Worm (Caenorhabditis elegans): Measurements from ENCODE around the gene cut-1.

The cut-1 gene

DNA sequence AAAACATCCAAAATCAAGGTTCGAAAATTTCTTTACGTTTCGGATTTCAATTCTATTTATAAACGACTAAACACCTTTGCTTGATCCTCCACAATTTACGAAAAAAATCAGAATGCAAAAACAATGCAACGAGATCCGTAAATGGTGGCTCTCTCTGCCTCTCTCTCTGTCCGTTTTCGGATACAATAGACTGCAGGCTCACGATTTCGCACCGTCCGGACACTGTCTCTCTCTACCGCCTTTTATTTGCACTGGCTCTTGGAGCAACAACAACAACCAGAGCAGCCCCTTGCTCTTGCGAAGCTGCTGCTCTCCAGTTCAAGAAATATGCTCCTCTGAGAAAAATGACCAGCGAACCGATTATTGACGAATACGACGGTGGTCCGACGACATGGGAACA lies 43.3 kb downstream of the cut-1 start, which contains the start of gene T24F1.7:
TSS of gene T24F1.7 (plus strand) at position 301 of the 400 bp plus-strand sequence.
- TF ChIP-seq nhr-232 (tag; optimal IDR thresholded peaks at IDR 0.05), result no peak
- no peak for TF ChIP-seq ttx-3 (tag; optimal IDR thresholded peaks at IDR 0.05)
- TF ChIP-seq pag-3 (tag; optimal IDR thresholded peaks at IDR 0.05; ENCODE audit: borderline replicate concordance), result no peak
- no peak for TF ChIP-seq nhr-11 (tag; optimal IDR thresholded peaks at IDR 0.05)
- TF ChIP-seq ets-4 (tag; optimal IDR thresholded peaks at IDR 0.05), result no peak
- TF ChIP-seq unc-55 (GFP tag; optimal IDR thresholded peaks at IDR 0.05), result no peak
- TF ChIP-seq ztf-16 (tag; optimal IDR thresholded peaks at IDR 0.05), result no peak
- no peak for TF ChIP-seq unc-42 (tag; optimal IDR thresholded peaks at IDR 0.05)
- no peak for TF ChIP-seq pha-4 (tag; optimal IDR thresholded peaks at IDR 0.05)

DNA sequence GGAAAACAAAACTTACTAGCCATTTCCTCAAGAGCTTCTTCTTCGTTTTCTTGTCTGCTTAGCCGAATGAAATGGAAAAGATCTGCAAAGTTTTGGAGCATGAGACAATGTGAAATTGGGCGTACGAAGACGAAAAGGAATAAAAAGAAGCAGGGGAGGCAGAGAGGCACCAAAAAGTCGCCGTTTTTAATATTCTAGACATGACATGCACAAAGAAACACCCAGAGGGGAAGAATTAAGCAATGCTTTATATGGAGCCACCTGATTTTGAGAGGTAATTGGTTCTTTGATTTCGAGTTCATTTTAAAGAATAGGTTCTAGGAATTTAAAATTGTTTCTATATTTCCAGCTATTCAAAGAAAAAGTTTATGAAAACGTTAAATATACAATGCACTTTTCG lies 45.2 kb downstream of the cut-1 start, which contains the start of gene T24F1.4:
TSS of gene T24F1.4 (minus strand) at position 101 of the 400 bp plus-strand sequence.
- TF ChIP-seq ceh-45 (GFP tag; IDR thresholded peaks at IDR 0.05), result no peak
- no peak for TF ChIP-seq che-1 (tag; optimal IDR thresholded peaks at IDR 0.05)
- TF ChIP-seq sox-2 (GFP tag; IDR thresholded peaks at IDR 0.05), result no peak
- no peak for TF ChIP-seq K02D7.2 (tag; optimal IDR thresholded peaks at IDR 0.05)
- no peak for TF ChIP-seq K09A11.1 (tag; optimal IDR thresholded peaks at IDR 0.05; ENCODE audit: insufficient read depth)

DNA sequence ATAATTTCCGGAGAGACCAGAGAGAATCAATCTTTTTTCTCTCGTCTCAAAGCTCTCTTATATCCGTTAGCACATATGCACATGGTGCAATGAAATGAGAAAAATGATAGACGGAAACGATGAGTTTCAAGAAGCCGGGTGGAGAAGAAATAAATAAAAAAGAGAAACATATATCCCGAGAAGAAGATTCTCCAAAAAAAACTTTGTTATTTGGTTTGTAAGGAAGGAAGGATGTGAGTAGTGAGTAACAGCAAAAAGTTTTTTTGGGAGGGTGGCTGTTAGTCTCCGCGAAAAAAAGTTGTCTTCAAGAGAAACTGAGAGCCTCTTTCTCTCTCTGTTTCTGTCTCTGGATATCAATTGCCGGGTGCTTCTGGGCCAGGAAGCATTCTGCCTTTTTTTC lies 47.7 kb downstream of the cut-1 start:
- TF ChIP-seq hlh-6 (tag; optimal IDR thresholded peaks at IDR 0.05) (no peak), unc-42 (tag; optimal IDR thresholded peaks at IDR 0.05) (peak; percentile 63), rnt-1 (tag; optimal IDR thresholded peaks at IDR 0.05) (no peak)

DNA sequence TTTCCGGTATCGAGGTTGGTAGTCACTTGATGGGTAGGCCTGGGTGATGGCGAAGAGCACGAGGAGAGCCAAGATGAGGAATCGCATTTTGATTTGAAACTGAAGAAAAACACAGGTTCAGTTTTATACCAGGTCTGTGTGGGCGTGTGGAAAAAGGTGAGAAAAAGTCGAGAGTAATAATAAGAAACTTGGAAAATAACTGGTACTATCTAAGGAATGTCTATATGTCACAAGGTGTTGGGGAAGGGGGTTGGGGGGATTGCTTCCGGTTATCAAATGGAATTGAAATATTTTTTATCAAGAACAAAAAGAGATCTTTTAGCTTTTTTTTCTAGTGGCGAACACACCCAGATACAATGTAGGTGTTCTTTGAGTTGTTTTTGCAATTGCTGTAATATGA lies 50.7 kb downstream of the cut-1 start, which contains the start of gene nlp-51:
TSS of gene nlp-51 (minus strand) at position 101 of the 400 bp plus-strand sequence.
- TF ChIP-seq unc-42 (tag; optimal IDR thresholded peaks at IDR 0.05) (no peak), ceh-31 (tag; optimal IDR thresholded peaks at IDR 0.05) (no peak), ceh-34 (tag; optimal IDR thresholded peaks at IDR 0.05) (no peak), ceh-48 (tag; optimal IDR thresholded peaks at IDR 0.05) (no peak), lim-6 (tag; optimal IDR thresholded peaks at IDR 0.05) (no peak), F13H6.1 (tag; optimal IDR thresholded peaks at IDR 0.05) (no peak), pha-4 (tag; optimal IDR thresholded peaks at IDR 0.05) (no peak), pqm-1 (tag; optimal IDR thresholded peaks at IDR 0.05) (no peak), pag-3 (tag; optimal IDR thresholded peaks at IDR 0.05; ENCODE audit: borderline replicate concordance) (no peak), sox-4 (tag; optimal IDR thresholded peaks at IDR 0.05) (no peak), K02D7.2 (tag; optimal IDR thresholded peaks at IDR 0.05) (no peak), dmd-4 (tag; optimal IDR thresholded peaks at IDR 0.05; ENCODE audit: borderline replicate concordance) (no peak), gmeb-2 (tag; optimal IDR thresholded peaks at IDR 0.05) (no peak), pros-1 (tag; optimal IDR thresholded peaks at IDR 0.05) (no peak), nhr-11 (tag; optimal IDR thresholded peaks at IDR 0.05) (no peak), ceh-45 (GFP tag; IDR thresholded peaks at IDR 0.05) (no peak), lin-11 (tag; optimal IDR thresholded peaks at IDR 0.05) (no peak)

All from whole organism, late embryonic.